Worm (Caenorhabditis elegans) whole organism, early embryonic: ENCODE data around the gene F56D6.22.

Experiments
- ama-1 ChIP-seq: fragments of 150-350 bp; optimal IDR thresholded peaks from 2 replicates; lab custom pipeline; 2014
- ceh-13 ChIP-seq: fragments of 200-800 bp; sonication (Bioruptor generic); optimal IDR thresholded peaks from 2 replicates; lab custom pipeline; 2018; ENCODE audit warnings: mild to moderate bottlenecking, missing genetic modification characterization, missing compliant biosample characterization
- ceh-36 ChIP-seq: sonication (generic microtip); optimal IDR thresholded peaks from 2 replicates; lab custom pipeline; 2016; ENCODE audit warnings: missing genetic modification characterization, inconsistent platforms, missing compliant biosample characterization
- flt-1 ChIP-seq: fragments of 200-800 bp; sonication (Bioruptor generic); IDR thresholded peaks from 2 replicates; pipeline ENCODE4 v1.3.6; 2022; ENCODE audit warnings: missing genetic modification characterization, missing compliant biosample characterization
- hmg-4 ChIP-seq: fragments of 200-800 bp; sonication (Bioruptor generic); optimal IDR thresholded peaks from 2 replicates; lab custom pipeline; 2018; ENCODE audit warnings: mild to moderate bottlenecking, missing genetic modification characterization, missing compliant biosample characterization
- tbx-11 ChIP-seq: fragments of 200-800 bp; sonication (Bioruptor generic); IDR thresholded peaks from 2 replicates; pipeline ENCODE4 v1.3.6; 2022; ENCODE audit warnings: missing genetic modification characterization, missing compliant biosample characterization
- tbx-37 ChIP-seq: fragments of 200-800 bp; sonication (Bioruptor generic); conservative IDR thresholded peaks from 2 replicates; pipeline ENCODE4 v1.3.6; 2022; ENCODE audit warnings: missing genetic modification reagents, missing genetic modification characterization, missing compliant biosample characterization

- TF ChIP-seq tbx-37 (GFP tag; lab: Robert Waterston, UW), result no peak
- no peak for TF ChIP-seq flt-1
- TF ChIP-seq ama-1, result no peak
- TF ChIP-seq tbx-11 (GFP tag; lab: Robert Waterston, UW), result no peak
- TF ChIP-seq ceh-36 (tag; lab: Kevin White, UChicago), result no peak
- no peak for TF ChIP-seq ceh-13 (GFP tag; lab: Kevin White, UChicago)
- TF ChIP-seq hmg-4, result no peak
Measured at ce11 chrIV:3873706-3874105, 33.7 kb downstream of the F56D6.22 start, which contains the start of gene F37C4.5.
